Fruit fly (Drosophila melanogaster) ovary, adult (tissue): ENCODE measurements around the gene CG6125.

Experiments used
- CG17801 ChIP-seq: fragments of 200-800 bp; optimal IDR thresholded peaks from 2 replicates; lab custom pipeline; 2019; ENCODE audit warnings: missing biosample characterization, mild to moderate bottlenecking, missing genetic modification characterization, moderate library complexity; ENCODE audit not compliant: partially characterized antibody

The CG6125 gene

dm6 chr3R:15407020-15407501 is at the start of gene CG6125:
CG6125 (minus strand) TSS chr3R:15407070.
- TF ChIP-seq CG17801 (GFP tag; lab: Kevin White, UChicago): no peak

- TF ChIP-seq CG17801 (GFP tag; lab: Kevin White, UChicago): no peak
Measured at dm6 chr3R:15451344-15452107, 44.7 kb upstream of the CG6125 start.

- no peak for TF ChIP-seq CG17801 (GFP tag; lab: Kevin White, UChicago)
Measured at dm6 chr3R:15448657-15449056, 41.8 kb upstream of the CG6125 start.

- TF ChIP-seq CG17801 (GFP tag; lab: Kevin White, UChicago): no peak
Measured at dm6 chr3R:15447791-15448190, 40.9 kb upstream of the CG6125 start.

- no peak for TF ChIP-seq CG17801 (GFP tag; lab: Kevin White, UChicago)
Measured at dm6 chr3R:15446149-15446548, 39.3 kb upstream of the CG6125 start.

- no peak for TF ChIP-seq CG17801 (GFP tag; lab: Kevin White, UChicago)
Measured at dm6 chr3R:15439669-15440068, 32.8 kb upstream of the CG6125 start, which contains the start of gene Act88F. Act88F (plus strand) TSS chr3R:15439969.

- TF ChIP-seq CG17801 (GFP tag; lab: Kevin White, UChicago): no peak
Measured at dm6 chr3R:15437458-15438414, 30.9 kb upstream of the CG6125 start.

- no peak for TF ChIP-seq CG17801 (GFP tag; lab: Kevin White, UChicago)
Measured at dm6 chr3R:15436799-15437198, 29.9 kb upstream of the CG6125 start.

dm6 chr3R:15434676-15435075 is 27.8 kb upstream of the CG6125 start, which contains the start of gene CG6118:
CG6118 (minus strand) TSS chr3R:15434738.
- no peak for TF ChIP-seq CG17801 (GFP tag; lab: Kevin White, UChicago)

- TF ChIP-seq CG17801 (GFP tag; lab: Kevin White, UChicago): no peak
Measured at dm6 chr3R:15433340-15433945, 26.6 kb upstream of the CG6125 start.

- TF ChIP-seq CG17801 (GFP tag; lab: Kevin White, UChicago): no peak
Measured at dm6 chr3R:15431142-15431541, 24.3 kb upstream of the CG6125 start.

dm6 chr3R:15430349-15430748 is 23.5 kb upstream of the CG6125 start:
- no peak for TF ChIP-seq CG17801 (GFP tag; lab: Kevin White, UChicago)

- TF ChIP-seq CG17801 (GFP tag; lab: Kevin White, UChicago): no peak
Measured at dm6 chr3R:15427818-15428199, 20.9 kb upstream of the CG6125 start.

- no peak for TF ChIP-seq CG17801 (GFP tag; lab: Kevin White, UChicago)
Measured at dm6 chr3R:15427199-15427817, 20.4 kb upstream of the CG6125 start.
